Worm (Caenorhabditis elegans) whole organism, L4 larva: Measurements from ENCODE around the gene alkb-1.

Experiments
- F10B5.3 ChIP-seq: sonication (generic microtip); optimal IDR thresholded peaks from 2 replicates; lab custom pipeline; 2016; ENCODE audit warnings: mild to moderate bottlenecking, missing genetic modification characterization, missing compliant biosample characterization
- F26F4.8 ChIP-seq: fragments of 200-800 bp; sonication (Bioruptor generic); conservative IDR thresholded peaks from 2 replicates; pipeline ENCODE4 v1.3.6; 2022; ENCODE audit warnings: missing genetic modification characterization, missing compliant biosample characterization
- F37D6.2 ChIP-seq: sonication (generic microtip); optimal IDR thresholded peaks from 2 replicates; lab custom pipeline; 2016; ENCODE audit warnings: mild to moderate bottlenecking, missing genetic modification characterization, missing compliant biosample characterization
- R02D3.7 ChIP-seq: fragments of 150-350 bp; sonication (generic microtip); optimal IDR thresholded peaks from 3 replicates; lab custom pipeline; 2014; ENCODE audit warnings: missing biosample characterization, missing genetic modification characterization
- T26A8.4 ChIP-seq: fragments of 200-800 bp; sonication (Bioruptor generic); IDR thresholded peaks from 2 replicates; pipeline ENCODE4 v1.3.6; 2022; ENCODE audit warnings: missing genetic modification characterization, missing compliant biosample characterization
- Y48G9A.11 ChIP-seq: fragments of 200-800 bp; sonication (Bioruptor generic); IDR thresholded peaks from 2 replicates; pipeline ENCODE4 v1.3.6; 2022; ENCODE audit warnings: missing genetic modification reagents, missing genetic modification characterization, missing compliant biosample characterization
- aha-1 ChIP-seq: fragments of 150-350 bp; peaks from one replicate; lab custom pipeline; 2014; ENCODE audit warnings: missing biosample characterization, missing genetic modification characterization
- attf-4 ChIP-seq: sonication (generic microtip); optimal IDR thresholded peaks from 3 replicates; lab custom pipeline; 2017; ENCODE audit warnings: missing biosample characterization, missing genetic modification characterization
- ceh-44 ChIP-seq: fragments of 200-800 bp; sonication (Bioruptor generic); IDR thresholded peaks from 2 replicates; pipeline ENCODE4 v1.3.6; 2022; ENCODE audit warnings: missing genetic modification reagents, missing genetic modification characterization, missing compliant biosample characterization
- cey-2 ChIP-seq: sonication (generic microtip); optimal IDR thresholded peaks from 3 replicates; lab custom pipeline; 2017; ENCODE audit warnings: missing genetic modification characterization, mild to moderate bottlenecking, missing compliant biosample characterization, antibody characterized with exemption, borderline replicate concordance; ENCODE audit not compliant: insufficient read depth
- ctbp-1 ChIP-seq: fragments of 200-800 bp; sonication (Bioruptor generic); IDR thresholded peaks from 2 replicates; pipeline ENCODE4 v1.3.6; 2022; ENCODE audit warnings: missing genetic modification reagents, missing genetic modification characterization, missing compliant biosample characterization
- daf-16 ChIP-seq, 3 experiments: sonication (generic microtip); optimal IDR thresholded peaks; 2 replicates each; lab custom pipeline; 2016 to 2017; ENCODE audit warnings: missing genetic modification characterization in 3 of 3, missing genetic modification reagents in 3 of 3, mild to moderate bottlenecking in 2 of 3, missing compliant biosample characterization in 2 of 3, missing biosample characterization in 1 of 3, moderate library complexity in 1 of 3
- dmd-6 ChIP-seq: fragments of 200-800 bp; sonication (Bioruptor generic); IDR thresholded peaks from 2 replicates; pipeline ENCODE4 v1.3.6; 2022; ENCODE audit warnings: missing genetic modification reagents, missing genetic modification characterization, missing compliant biosample characterization
- gei-8 ChIP-seq: fragments of 200-800 bp; sonication (Bioruptor generic); optimal IDR thresholded peaks from 2 replicates; lab custom pipeline; 2018; ENCODE audit warnings: mild to moderate bottlenecking, missing genetic modification characterization, missing compliant biosample characterization
- hif-1 ChIP-seq, 2 experiments: sonication (generic microtip); optimal IDR thresholded peaks; 2 replicates each; lab custom pipeline; 2016 to 2017; ENCODE audit warnings: missing compliant biosample characterization in 2 of 2, missing genetic modification characterization in 2 of 2, missing genetic modification reagents in 2 of 2, missing genotype in 2 of 2, mild to moderate bottlenecking in 1 of 2
- hlh-11 ChIP-seq: fragments of 200-800 bp; sonication (Bioruptor generic); optimal IDR thresholded peaks from 2 replicates; lab custom pipeline; 2018; ENCODE audit warnings: mild to moderate bottlenecking, missing genetic modification characterization, missing compliant biosample characterization
- lim-7 ChIP-seq: fragments of 200-800 bp; sonication (Bioruptor generic); IDR thresholded peaks from 2 replicates; pipeline ENCODE4 v1.3.6; 2022; ENCODE audit warnings: missing genetic modification characterization, missing compliant biosample characterization
- lin-38 ChIP-seq: fragments of 200-800 bp; sonication (Bioruptor generic); IDR thresholded peaks from 2 replicates; pipeline ENCODE4 v1.3.6; 2022; ENCODE audit warnings: missing genetic modification reagents, missing genetic modification characterization, missing compliant biosample characterization
- madf-5 ChIP-seq, 2 experiments: fragments of 200-800 bp; sonication (Bioruptor generic); IDR thresholded peaks; 2 replicates each; pipeline ENCODE4 v1.3.6; 2022; ENCODE audit warnings: missing compliant biosample characterization in 2 of 2, missing genetic modification characterization in 2 of 2
- madf-9 ChIP-seq: fragments of 200-800 bp; sonication (Bioruptor generic); conservative IDR thresholded peaks from 2 replicates; pipeline ENCODE4 v1.3.6; 2022; ENCODE audit warnings: missing genetic modification reagents, missing genetic modification characterization, missing compliant biosample characterization
- mdt-29 ChIP-seq: fragments of 200-800 bp; sonication (Bioruptor generic); IDR thresholded peaks from 2 replicates; pipeline ENCODE4 v1.3.6; 2022; ENCODE audit warnings: missing genetic modification reagents, missing genetic modification characterization, missing compliant biosample characterization
- mxl-3 ChIP-seq: fragments of 200-800 bp; sonication (Bioruptor generic); optimal IDR thresholded peaks from 2 replicates; lab custom pipeline; 2018; ENCODE audit warnings: mild to moderate bottlenecking, missing genetic modification characterization, missing compliant biosample characterization
- nhr-10 ChIP-seq: fragments of 150-350 bp; optimal IDR thresholded peaks from 2 replicates; lab custom pipeline; 2014; ENCODE audit warnings: missing biosample characterization, missing genetic modification characterization
- nhr-11 ChIP-seq: fragments of 150-350 bp; optimal IDR thresholded peaks from 2 replicates; lab custom pipeline; 2014; ENCODE audit warnings: missing biosample characterization, missing genetic modification characterization
- nhr-111 ChIP-seq: fragments of 200-800 bp; sonication (Bioruptor generic); optimal IDR thresholded peaks from 2 replicates; lab custom pipeline; 2018; ENCODE audit warnings: mild to moderate bottlenecking, missing genetic modification characterization, missing compliant biosample characterization
- nhr-28 ChIP-seq: fragments of 150-350 bp; optimal IDR thresholded peaks from 2 replicates; lab custom pipeline; 2014; ENCODE audit warnings: missing biosample characterization, missing genetic modification characterization
- nhr-41 ChIP-seq: fragments of 200-800 bp; sonication (Bioruptor generic); IDR thresholded peaks from 2 replicates; pipeline ENCODE4 v1.3.6; 2022; ENCODE audit warnings: missing genetic modification reagents, missing genetic modification characterization, missing compliant biosample characterization
- nhr-42 ChIP-seq: fragments of 200-800 bp; sonication (Bioruptor generic); IDR thresholded peaks from 2 replicates; pipeline ENCODE4 v1.3.6; 2022; ENCODE audit warnings: missing genetic modification characterization, missing compliant biosample characterization
- nhr-6 ChIP-seq: fragments of 150-350 bp; optimal IDR thresholded peaks from 2 replicates; lab custom pipeline; 2014; ENCODE audit warnings: missing biosample characterization, missing genetic modification characterization
- nhr-76 ChIP-seq: fragments of 150-350 bp; optimal IDR thresholded peaks from 2 replicates; lab custom pipeline; 2014; ENCODE audit warnings: missing biosample characterization, missing genetic modification characterization
- pha-4 ChIP-seq, 2 experiments: fragments of 150-350 bp in 1 of 2; fragments of 200-800 bp in 1 of 2; sonication (Bioruptor generic) in 1 of 2; IDR thresholded peaks in 1 of 2; optimal IDR thresholded peaks in 1 of 2; 2 replicates each; pipeline versions ENCODE4 v1.3.6 to Lab custom; 2014 to 2022; ENCODE audit warnings: missing genetic modification characterization in 2 of 2, missing genetic modification reagents in 2 of 2, missing biosample characterization in 1 of 2, missing compliant biosample characterization in 1 of 2
- unc-62 ChIP-seq, 3 experiments: fragments of 150-350 bp in 1 of 3; sonication (generic microtip); optimal IDR thresholded peaks in 2 of 3; peaks in 1 of 3; 1 replicate in 1 of 3; 2 replicates in 2 of 3; lab custom pipeline; 2014 to 2017; ENCODE audit warnings: missing biosample characterization in 3 of 3, missing genetic modification characterization in 3 of 3, missing genetic modification reagents in 3 of 3, missing genotype in 1 of 3
- zip-2 ChIP-seq: fragments of 150-350 bp; optimal IDR thresholded peaks from 2 replicates; lab custom pipeline; 2014; ENCODE audit warnings: missing biosample characterization, missing genetic modification characterization
- ztf-11 ChIP-seq: fragments of 150-350 bp; optimal IDR thresholded peaks from 2 replicates; lab custom pipeline; 2014; ENCODE audit warnings: missing biosample characterization, missing genetic modification characterization

alkb-1 gene

ce11 chrII:1372966-1373365 lies 39.2 kb upstream of the alkb-1 start:
- TF ChIP-seq mdt-29 (no peak), madf-5 (GFP tag; IDR thresholded peaks at IDR 0.05; lab: Robert Waterston, UW) (no peak), cey-2 (no peak), hif-1 (tag; optimal IDR thresholded peaks at IDR 0.05; lab: Kevin White, UChicago) (no peak), madf-9 (GFP tag; lab: Robert Waterston, UW) (no peak), zip-2 (tag; lab: Kevin White, UChicago) (no peak), ztf-11 (tag; lab: Kevin White, UChicago) (no peak), hlh-11 (tag; lab: Kevin White, UChicago) (no peak)

DNA sequence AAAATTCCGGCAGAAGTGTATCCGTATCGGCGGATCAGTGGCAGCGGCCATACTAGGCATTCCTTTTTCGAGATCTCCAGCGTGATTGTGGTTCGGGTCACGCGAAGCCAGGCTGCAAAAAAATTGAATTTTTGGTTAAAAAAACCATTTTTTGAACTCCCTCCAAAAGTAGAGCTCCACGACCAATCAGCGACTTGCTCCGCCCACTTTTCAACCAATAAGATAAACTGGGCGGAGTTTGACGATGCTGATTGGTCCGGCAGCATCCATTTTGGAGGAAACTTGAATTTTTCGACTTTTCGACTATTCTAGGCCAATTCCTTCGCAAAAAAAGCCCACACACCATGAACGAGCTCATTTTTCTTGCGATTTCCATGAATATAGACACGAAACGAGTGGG lies 37.7 kb upstream of the alkb-1 start:
- TF ChIP-seq aha-1 (tag; lab: Kevin White, UChicago) (peak; percentile 20), F26F4.8 (GFP tag; lab: Robert Waterston, UW) (no peak)
- TF ChIP-seq, all 104 proteins: peak for 1

DNA sequence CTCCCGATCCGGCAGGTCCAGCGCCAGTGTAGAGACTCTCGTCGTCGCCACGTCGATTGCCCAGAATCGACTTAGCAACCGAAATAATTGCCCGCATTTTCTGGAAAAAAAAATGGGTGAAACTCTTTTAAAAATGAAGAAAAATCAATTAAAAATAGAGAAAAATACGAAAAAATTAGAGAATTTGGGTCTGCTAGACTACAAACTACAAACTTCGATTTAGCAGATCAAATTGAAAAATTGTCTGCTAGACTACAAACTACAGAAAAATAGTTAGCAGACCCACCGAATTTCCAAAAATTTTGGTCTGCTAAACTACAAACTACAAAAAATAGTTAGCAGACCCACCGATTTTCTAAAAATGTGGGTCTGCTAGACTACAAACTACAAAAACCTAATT lies 37.3 kb upstream of the alkb-1 start, which contains the start of gene rog-1:
rog-1 (minus strand) TSS at position 101 of the 400 bp plus-strand sequence.
- TF ChIP-seq unc-62 (GFP tag; optimal IDR thresholded peaks at IDR 0.05 in 1 of 2; lab: Kevin White, UChicago) (no peak), unc-62 (tag; optimal IDR thresholded peaks at IDR 0.05; lab: Kevin White, UChicago) (no peak), nhr-111 (no peak), aha-1 (tag; lab: Kevin White, UChicago) (no peak), lim-7 (no peak), nhr-42 (GFP tag; lab: Robert Waterston, UW) (no peak), F10B5.3 (no peak), dmd-6 (GFP tag; lab: Robert Waterston, UW) (no peak), ctbp-1 (GFP tag; lab: Robert Waterston, UW) (no peak), nhr-6 (no peak), Y48G9A.11 (GFP tag; lab: Robert Waterston, UW) (no peak), attf-4 (tag; lab: Kevin White, UChicago) (no peak), T26A8.4 (GFP tag; lab: Robert Waterston, UW) (no peak), gei-8 (GFP tag; lab: Kevin White, UChicago) (no peak), nhr-10 (tag; lab: Kevin White, UChicago) (no peak)

DNA sequence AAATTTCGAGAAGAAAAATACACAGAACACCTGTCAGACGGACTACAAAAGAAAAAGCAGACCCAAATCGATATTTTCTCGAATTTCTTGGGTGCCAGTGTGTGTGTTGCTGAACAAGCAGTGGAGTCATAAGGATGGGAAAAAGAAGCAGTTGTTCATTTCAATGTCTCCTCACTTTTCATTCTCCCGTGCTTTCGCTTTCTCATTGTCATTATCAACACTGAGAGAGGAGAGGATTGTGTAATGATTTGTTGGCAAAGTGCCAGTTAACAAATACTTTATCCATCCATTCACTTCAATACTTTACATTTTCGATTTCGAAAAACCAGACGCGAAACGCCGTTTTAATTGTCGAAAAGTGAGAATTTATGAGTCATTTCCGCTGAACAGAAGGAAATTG lies 36.6 kb upstream of the alkb-1 start:
- TF ChIP-seq daf-16 (GFP tag; optimal IDR thresholded peaks at IDR 0.05; lab: Kevin White, UChicago) (peak in 1 of 2 experiments; percentile 12), daf-16 (tag; optimal IDR thresholded peaks at IDR 0.05; lab: Kevin White, UChicago) (no peak), nhr-28 (peak; percentile 10), nhr-41 (GFP tag; lab: Robert Waterston, UW) (no peak), nhr-11 (tag; lab: Kevin White, UChicago) (peak; percentile 24), hlh-11 (tag; lab: Kevin White, UChicago) (peak; percentile 6), unc-62 (GFP tag; optimal IDR thresholded peaks at IDR 0.05 in 1 of 2; lab: Kevin White, UChicago) (peak in 1 of 2 experiments; percentile 82), unc-62 (tag; optimal IDR thresholded peaks at IDR 0.05; lab: Kevin White, UChicago) (no peak), ceh-44 (GFP tag; lab: Robert Waterston, UW) (no peak)

DNA sequence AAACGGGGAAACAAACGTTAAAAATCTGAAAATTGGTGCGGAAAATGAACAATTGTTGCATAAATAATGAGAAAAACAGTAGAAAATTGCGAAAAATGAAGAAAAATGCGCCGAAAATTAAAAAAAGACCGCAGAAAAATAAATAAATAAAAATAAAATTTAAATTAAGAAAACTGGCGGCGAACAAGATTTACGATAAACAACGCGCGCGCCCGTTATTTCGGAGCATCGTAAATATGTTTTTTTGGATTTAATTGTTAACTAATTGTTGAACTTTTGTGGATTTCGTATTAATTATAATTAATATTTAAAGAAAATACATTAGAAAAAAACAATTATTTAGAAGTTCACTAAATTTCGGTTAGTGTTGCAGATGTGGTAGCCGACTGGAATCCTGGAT lies 35.4 kb upstream of the alkb-1 start:
- peak; percentile 97 for TF ChIP-seq Y48G9A.11 (GFP tag; lab: Robert Waterston, UW)
- TF ChIP-seq F37D6.2 (tag; lab: Kevin White, UChicago): no peak

ce11 chrII:1378259-1378658 lies 34.0 kb upstream of the alkb-1 start, which contains the start of gene F54D12.10:
TSS of gene F54D12.10 (minus strand) at chrII:1378359.
- no peak for TF ChIP-seq lin-38
- TF ChIP-seq pha-4 (GFP tag; IDR thresholded peaks at IDR 0.05; lab: Robert Waterston, UW): no peak
- no peak for TF ChIP-seq pha-4 (tag; optimal IDR thresholded peaks at IDR 0.05; lab: Kevin White, UChicago)
- TF ChIP-seq attf-4 (tag; lab: Kevin White, UChicago): no peak
- TF ChIP-seq nhr-76: no peak
- TF ChIP-seq R02D3.7: no peak
- TF ChIP-seq mxl-3 (GFP tag; lab: Kevin White, UChicago): no peak
- no peak for TF ChIP-seq cey-2
